Fruit fly (Drosophila melanogaster) whole organism, prepupa: ENCODE measurements around the gene Or7a.
A peak's percentile ranks its signal among the peaks of the same experiment; 100 is the strongest.

ENCODE experiments used
- Blimp-1 ChIP-seq: fragments of 200-800 bp; sonication (Bioruptor generic); optimal IDR thresholded peaks from 3 replicates; lab custom pipeline; 2017; ENCODE audit warnings: missing biosample characterization, missing genetic modification characterization, mild to moderate bottlenecking, moderate library complexity, missing genetic modification reagents
- CG10669 ChIP-seq: fragments of 200-800 bp; sonication (Bioruptor generic); optimal IDR thresholded peaks from 3 replicates; lab custom pipeline; 2018; ENCODE audit warnings: missing biosample characterization, mild to moderate bottlenecking, missing genetic modification characterization, moderate library complexity
- CG11902 ChIP-seq: fragments of 200-800 bp; sonication (Bioruptor generic); optimal IDR thresholded peaks from 3 replicates; lab custom pipeline; 2016; ENCODE audit warnings: missing biosample characterization, missing genetic modification characterization
- CG15336 ChIP-seq: fragments of 200-800 bp; sonication (Bioruptor generic); IDR thresholded peaks from 2 replicates; pipeline ENCODE4 v1.3.6; 2022; ENCODE audit warnings: missing biosample characterization, missing genetic modification characterization
- CG1621 ChIP-seq: fragments of 200-800 bp; sonication (Bioruptor generic); optimal IDR thresholded peaks from 3 replicates; lab custom pipeline; 2018; ENCODE audit warnings: missing biosample characterization, mild to moderate bottlenecking, missing genetic modification characterization
- CG16779 ChIP-seq: fragments of 200-800 bp; sonication (Bioruptor generic); optimal IDR thresholded peaks from 3 replicates; lab custom pipeline; 2017; ENCODE audit warnings: missing biosample characterization, mild to moderate bottlenecking, missing genetic modification characterization
- CG32006 ChIP-seq: fragments of 200-800 bp; sonication (Bioruptor generic); optimal IDR thresholded peaks from 3 replicates; lab custom pipeline; 2017; ENCODE audit warnings: missing biosample characterization, mild to moderate bottlenecking, missing genetic modification characterization
- CG34406 ChIP-seq: fragments of 200-800 bp; sonication (Bioruptor generic); optimal IDR thresholded peaks from 3 replicates; lab custom pipeline; 2016; ENCODE audit warnings: missing biosample characterization, missing genetic modification characterization
- CG3919 ChIP-seq: fragments of 200-800 bp; sonication (Bioruptor generic); optimal IDR thresholded peaks from 3 replicates; lab custom pipeline; 2016; ENCODE audit warnings: missing biosample characterization, missing genetic modification characterization
- CG4318 ChIP-seq: fragments of 200-800 bp; sonication (Bioruptor generic); optimal IDR thresholded peaks from 3 replicates; lab custom pipeline; 2017; ENCODE audit warnings: missing biosample characterization, mild to moderate bottlenecking, missing genetic modification characterization
- CG6163 ChIP-seq: fragments of 200-800 bp; sonication (Bioruptor generic); IDR thresholded peaks from 3 replicates; pipeline ENCODE4 v1.3.6; 2022; ENCODE audit warnings: missing biosample characterization, missing genetic modification characterization
- CG6276 ChIP-seq: fragments of 200-800 bp; sonication (Bioruptor generic); optimal IDR thresholded peaks from 2 replicates; lab custom pipeline; 2017; ENCODE audit warnings: missing biosample characterization, mild to moderate bottlenecking, missing genetic modification characterization
- CG6792 ChIP-seq: fragments of 200-800 bp; sonication (Bioruptor generic); optimal IDR thresholded peaks from 3 replicates; lab custom pipeline; 2016; ENCODE audit warnings: missing biosample characterization, missing genetic modification characterization
- CG6808 ChIP-seq: fragments of 200-800 bp; sonication (Bioruptor generic); optimal IDR thresholded peaks from 3 replicates; lab custom pipeline; 2017; ENCODE audit warnings: missing biosample characterization, missing genetic modification characterization, mild to moderate bottlenecking, moderate library complexity, missing genetic modification reagents
- CG6854 ChIP-seq: fragments of 200-800 bp; sonication (Bioruptor generic); optimal IDR thresholded peaks from 2 replicates; lab custom pipeline; 2017; ENCODE audit warnings: missing biosample characterization, mild to moderate bottlenecking, missing genetic modification characterization
- CG8319 ChIP-seq: fragments of 200-800 bp; sonication (Bioruptor generic); optimal IDR thresholded peaks from 3 replicates; lab custom pipeline; 2016; ENCODE audit warnings: missing biosample characterization, missing genetic modification characterization
- CG8632 ChIP-seq: fragments of 200-800 bp; sonication (Bioruptor generic); optimal IDR thresholded peaks from 3 replicates; lab custom pipeline; 2016; ENCODE audit warnings: missing biosample characterization, missing genetic modification characterization
- CG9139 ChIP-seq: fragments of 200-800 bp; sonication (Bioruptor generic); optimal IDR thresholded peaks from 3 replicates; lab custom pipeline; 2017; ENCODE audit warnings: missing biosample characterization, mild to moderate bottlenecking, missing genetic modification characterization
- Eip78C ChIP-seq: fragments of 200-800 bp; sonication (Bioruptor generic); peaks from one replicate; lab custom pipeline; 2016; ENCODE audit warnings: missing biosample characterization, missing genetic modification characterization
- Eip93F ChIP-seq: fragments of 200-800 bp; sonication (Bioruptor generic); optimal IDR thresholded peaks from 2 replicates; lab custom pipeline; 2016; ENCODE audit warnings: missing biosample characterization, mild to moderate bottlenecking, missing genetic modification characterization
- Ets21C ChIP-seq: fragments of 200-800 bp; sonication (Bioruptor generic); optimal IDR thresholded peaks from 3 replicates; lab custom pipeline; 2016; ENCODE audit warnings: missing biosample characterization, missing genetic modification characterization
- Ets96B ChIP-seq: fragments of 200-800 bp; optimal IDR thresholded peaks from 2 replicates; lab custom pipeline; 2019; ENCODE audit warnings: missing biosample characterization, mild to moderate bottlenecking, missing genetic modification characterization, moderate library complexity
- Hr38 ChIP-seq: sonication (Bioruptor generic); optimal IDR thresholded peaks from 2 replicates; lab custom pipeline; 2016; ENCODE audit warnings: missing biosample characterization, missing genetic modification characterization
- Hr39 ChIP-seq: fragments of 200-800 bp; sonication (Bioruptor generic); optimal IDR thresholded peaks from 2 replicates; lab custom pipeline; 2016; ENCODE audit warnings: missing biosample characterization, missing genetic modification characterization
- Lpt ChIP-seq: fragments of 200-800 bp; sonication (Bioruptor generic); optimal IDR thresholded peaks from 3 replicates; lab custom pipeline; 2016; ENCODE audit warnings: missing biosample characterization, missing genetic modification characterization
- Met ChIP-seq: fragments of 200-800 bp; sonication (Bioruptor generic); optimal IDR thresholded peaks from 3 replicates; lab custom pipeline; 2016; ENCODE audit warnings: missing biosample characterization, missing genetic modification characterization
- OdsH ChIP-seq: fragments of 200-800 bp; sonication (Bioruptor generic); optimal IDR thresholded peaks from 3 replicates; lab custom pipeline; 2016; ENCODE audit warnings: missing biosample characterization, missing genetic modification characterization
- Sox102F ChIP-seq: fragments of 200-800 bp; sonication (Bioruptor generic); optimal IDR thresholded peaks from 2 replicates; lab custom pipeline; 2016; ENCODE audit warnings: missing biosample characterization, mild to moderate bottlenecking, missing genetic modification characterization
- Sox14 ChIP-seq: fragments of 200-800 bp; sonication (Bioruptor generic); optimal IDR thresholded peaks from 3 replicates; lab custom pipeline; 2016; ENCODE audit warnings: missing biosample characterization, missing genetic modification characterization
- Sox15 ChIP-seq: fragments of 200-800 bp; sonication (Bioruptor generic); optimal IDR thresholded peaks from 3 replicates; lab custom pipeline; 2016; ENCODE audit warnings: missing biosample characterization, missing genetic modification characterization
- achi ChIP-seq: fragments of 200-800 bp; sonication (Bioruptor generic); optimal IDR thresholded peaks from 3 replicates; lab custom pipeline; 2016; ENCODE audit warnings: missing biosample characterization, missing genetic modification characterization
- cyc ChIP-seq: fragments of 200-800 bp; sonication (Bioruptor generic); optimal IDR thresholded peaks from 3 replicates; lab custom pipeline; 2016; ENCODE audit warnings: missing biosample characterization, missing genetic modification characterization
- dsx ChIP-seq: fragments of 200-800 bp; optimal IDR thresholded peaks from 3 replicates; lab custom pipeline; 2019; ENCODE audit warnings: missing biosample characterization, mild to moderate bottlenecking, missing genetic modification characterization, moderate library complexity; ENCODE audit not compliant: poor library complexity, severe bottlenecking
- eg ChIP-seq: fragments of 200-800 bp; sonication (Bioruptor generic); IDR thresholded peaks from 3 replicates; pipeline ENCODE4 v1.3.6; 2022; ENCODE audit warnings: missing biosample characterization, missing genetic modification characterization
- esn ChIP-seq: fragments of 200-800 bp; sonication (Bioruptor generic); optimal IDR thresholded peaks from 2 replicates; lab custom pipeline; 2016; ENCODE audit warnings: missing biosample characterization, mild to moderate bottlenecking, missing genetic modification characterization, moderate library complexity
- fd59A ChIP-seq: fragments of 200-800 bp; sonication (Bioruptor generic); optimal IDR thresholded peaks from 2 replicates; lab custom pipeline; 2017; ENCODE audit warnings: missing biosample characterization, mild to moderate bottlenecking, missing genetic modification characterization, missing genetic modification reagents
- fd85E ChIP-seq: fragments of 200-800 bp; sonication (Bioruptor generic); optimal IDR thresholded peaks from 3 replicates; lab custom pipeline; 2016; ENCODE audit warnings: missing biosample characterization, missing genetic modification characterization
- fkh ChIP-seq: fragments of 200-800 bp; sonication (Bioruptor generic); optimal IDR thresholded peaks from 3 replicates; lab custom pipeline; 2017; ENCODE audit warnings: missing biosample characterization, mild to moderate bottlenecking, missing genetic modification characterization, moderate library complexity
- lz ChIP-seq: fragments of 200-800 bp; sonication (Bioruptor generic); optimal IDR thresholded peaks from 3 replicates; lab custom pipeline; 2016; ENCODE audit warnings: missing biosample characterization, missing genetic modification characterization
- net ChIP-seq: fragments of 200-800 bp; sonication (Bioruptor generic); optimal IDR thresholded peaks from 3 replicates; lab custom pipeline; 2016; ENCODE audit warnings: missing biosample characterization, missing genetic modification characterization
- pdm3 ChIP-seq: fragments of 200-800 bp; sonication (Bioruptor generic); optimal IDR thresholded peaks from 3 replicates; lab custom pipeline; 2016; ENCODE audit warnings: missing biosample characterization, missing genetic modification characterization
- salr ChIP-seq, 2 experiments: fragments of 200-800 bp; sonication (Bioruptor generic); optimal IDR thresholded peaks; 3 replicates each; lab custom pipeline; 2016 to 2018; ENCODE audit warnings: missing biosample characterization in 2 of 2, missing genetic modification characterization in 2 of 2, mild to moderate bottlenecking in 1 of 2
- spab ChIP-seq: fragments of 200-800 bp; sonication (Bioruptor generic); optimal IDR thresholded peaks from 2 replicates; lab custom pipeline; 2017; ENCODE audit warnings: missing biosample characterization, mild to moderate bottlenecking, missing genetic modification characterization, missing genetic modification reagents
- ss ChIP-seq, 2 experiments: fragments of 200-800 bp; sonication (Bioruptor generic); optimal IDR thresholded peaks; 2 replicates in 1 of 2; 3 replicates in 1 of 2; lab custom pipeline; 2017 to 2018; ENCODE audit warnings: mild to moderate bottlenecking in 2 of 2, missing biosample characterization in 2 of 2, missing genetic modification characterization in 2 of 2, moderate library complexity in 1 of 2
- svp ChIP-seq: fragments of 200-800 bp; sonication (Bioruptor generic); peaks from one replicate; lab custom pipeline; 2016; ENCODE audit warnings: missing biosample characterization, missing genetic modification characterization
- topi ChIP-seq: fragments of 200-800 bp; sonication (Bioruptor generic); optimal IDR thresholded peaks from 3 replicates; lab custom pipeline; 2016; ENCODE audit warnings: missing biosample characterization, missing genetic modification characterization
- vri ChIP-seq: fragments of 200-800 bp; sonication (Bioruptor generic); optimal IDR thresholded peaks from 3 replicates; lab custom pipeline; 2016; ENCODE audit warnings: missing biosample characterization, mild to moderate bottlenecking, missing genetic modification characterization

Or7a gene

dm6 chrX:8205625-8206252, 40.2 kb upstream of the Or7a start (continued):
- TF ChIP-seq CG6808 (GFP tag; lab: Kevin White, UChicago) (peak; percentile 31), CG8319 (no peak), CG15336 (GFP tag; lab: Robert Waterston, UW) (peak; percentile 46; the same call in 1 of the 2 replicates), CG16779 (tag; lab: Kevin White, UChicago) (no peak), Hr38 (GFP tag; lab: Kevin White, UChicago) (no peak), CG8632 (GFP tag; lab: Kevin White, UChicago) (no peak), lz (GFP tag; lab: Kevin White, UChicago) (no peak), CG11902 (GFP tag; lab: Kevin White, UChicago) (no peak), cyc (GFP tag; lab: Kevin White, UChicago) (no peak), CG6792 (GFP tag; lab: Kevin White, UChicago) (no peak), fd59A (GFP tag; lab: Kevin White, UChicago) (no peak), CG1621 (tag; lab: Kevin White, UChicago) (no peak), net (no peak), Sox14 (GFP tag; lab: Kevin White, UChicago) (no peak), CG9139 (GFP tag; lab: Kevin White, UChicago) (no peak), vri (peak; percentile 12), Lpt (GFP tag; lab: Kevin White, UChicago) (no peak), CG6276 (GFP tag; lab: Kevin White, UChicago) (peak; percentile 48), fd85E (GFP tag; lab: Kevin White, UChicago) (no peak), eg (GFP tag; lab: Robert Waterston, UW) (peak; percentile 34; the same call in 2 of the 3 replicates), CG6163 (GFP tag; lab: Robert Waterston, UW) (no peak), esn (GFP tag; lab: Kevin White, UChicago) (peak; percentile 20), Met (no peak), Eip78C (GFP tag; lab: Kevin White, UChicago) (peak; percentile 55), CG6854 (GFP tag; lab: Kevin White, UChicago) (no peak), Sox102F (no peak), salr (GFP tag; optimal IDR thresholded peaks at IDR 0.05; lab: Kevin White, UChicago) (no peak), achi (GFP tag; lab: Kevin White, UChicago) (no peak), CG3919 (GFP tag; lab: Kevin White, UChicago) (no peak), Blimp-1 (GFP tag; lab: Kevin White, UChicago) (peak; percentile 30), CG10669 (GFP tag; lab: Kevin White, UChicago) (no peak)

- TF ChIP-seq fkh (no peak), Ets21C (GFP tag; lab: Kevin White, UChicago) (no peak), achi (GFP tag; lab: Kevin White, UChicago) (peak; percentile 18), CG4318 (GFP tag; lab: Kevin White, UChicago) (no peak), CG9139 (GFP tag; lab: Kevin White, UChicago) (peak; percentile 5), CG34406 (GFP tag; lab: Kevin White, UChicago) (no peak), CG15336 (GFP tag; lab: Robert Waterston, UW) (peak; percentile 43), dsx (GFP tag; lab: Kevin White, UChicago) (no peak), net (peak; percentile 1), esn (GFP tag; lab: Kevin White, UChicago) (peak; percentile 24), Hr39 (peak; percentile 11), svp (GFP tag; lab: Kevin White, UChicago) (peak; percentile 66), Met (peak; percentile 40), Ets96B (tag; lab: Kevin White, UChicago) (peak; percentile 19), OdsH (GFP tag; lab: Kevin White, UChicago) (peak; percentile 27), Sox15 (GFP tag; lab: Kevin White, UChicago) (no peak), CG6854 (GFP tag; lab: Kevin White, UChicago) (no peak), Hr38 (GFP tag; lab: Kevin White, UChicago) (no peak), salr (GFP tag; optimal IDR thresholded peaks at IDR 0.05; lab: Kevin White, UChicago) (no peak), CG6163 (GFP tag; lab: Robert Waterston, UW) (0 out of 3 replicates have a peak, but pooled peaks have one; percentile 26), spab (GFP tag; lab: Kevin White, UChicago) (no peak), CG16779 (tag; lab: Kevin White, UChicago) (no peak), Eip93F (no peak), topi (peak; percentile 26), CG32006 (peak; percentile 53), CG6808 (GFP tag; lab: Kevin White, UChicago) (no peak), ss (GFP tag; optimal IDR thresholded peaks at IDR 0.05; lab: Kevin White, UChicago) (peak in 1 of 2 experiments; percentile 12), pdm3 (peak; percentile 44)
These were observed 37.3 kb upstream of the Or7a start for dm6 chrX:8202724-8203362.
